Worm (Caenorhabditis elegans) whole organism, L3 larva: ENCODE measurements around the gene ZK285.2.

ENCODE experiments used
- R02D3.7 ChIP-seq: fragments of 150-350 bp; optimal IDR thresholded peaks from 2 replicates; lab custom pipeline; 2014; ENCODE audit warnings: missing biosample characterization, missing genetic modification characterization
- ama-1 ChIP-seq: fragments of 150-350 bp; optimal IDR thresholded peaks from 2 replicates; lab custom pipeline; 2018
- ceh-28 ChIP-seq: fragments of 150-350 bp; optimal IDR thresholded peaks from 2 replicates; lab custom pipeline; 2014; ENCODE audit warnings: missing biosample characterization, missing genetic modification reagents, missing genetic modification characterization
- ceh-82 ChIP-seq: fragments of 150-350 bp; optimal IDR thresholded peaks from 2 replicates; lab custom pipeline; 2014; ENCODE audit warnings: missing biosample characterization, missing genetic modification characterization
- ceh-9 ChIP-seq: sonication (generic microtip); optimal IDR thresholded peaks from 2 replicates; lab custom pipeline; 2018; ENCODE audit warnings: missing biosample characterization, missing genetic modification characterization
- daf-12 ChIP-seq: fragments of 150-350 bp; optimal IDR thresholded peaks from 2 replicates; lab custom pipeline; 2014; ENCODE audit warnings: missing biosample characterization, missing genetic modification reagents, missing genetic modification characterization
- egl-27 ChIP-seq: sonication (generic microtip); optimal IDR thresholded peaks from 4 replicates; lab custom pipeline; 2017; ENCODE audit warnings: missing biosample characterization, missing genetic modification reagents, missing genetic modification characterization
- egl-5 ChIP-seq: fragments of 150-350 bp; optimal IDR thresholded peaks from 2 replicates; lab custom pipeline; 2017; ENCODE audit warnings: missing biosample characterization, missing genetic modification reagents, missing genetic modification characterization, inconsistent platforms
- elt-2 ChIP-seq: sonication (generic microtip); optimal IDR thresholded peaks from 2 replicates; lab custom pipeline; 2016; ENCODE audit warnings: missing genetic modification reagents, mild to moderate bottlenecking, missing genetic modification characterization, missing compliant biosample characterization
- elt-3 ChIP-seq, 3 experiments: fragments of 150-350 bp in 1 of 3; sonication (generic microtip) in 2 of 3; optimal IDR thresholded peaks; 2 replicates in 2 of 3; 4 replicates in 1 of 3; lab custom pipeline; 2014 to 2017; ENCODE audit warnings: missing biosample characterization in 3 of 3, missing genetic modification characterization in 3 of 3
- fkh-10 ChIP-seq: sonication (generic microtip); optimal IDR thresholded peaks from 2 replicates; lab custom pipeline; 2017; ENCODE audit warnings: missing biosample characterization, missing genetic modification reagents, missing genetic modification characterization
- fkh-2 ChIP-seq: fragments of 150-350 bp; optimal IDR thresholded peaks from 2 replicates; lab custom pipeline; 2014; ENCODE audit warnings: missing biosample characterization, missing genetic modification reagents, missing genetic modification characterization
- fos-1 ChIP-seq: fragments of 150-350 bp; optimal IDR thresholded peaks from 2 replicates; lab custom pipeline; 2014; ENCODE audit warnings: missing biosample characterization, missing genetic modification characterization
- hmg-11 ChIP-seq: sonication (generic microtip); optimal IDR thresholded peaks from 2 replicates; lab custom pipeline; 2016; ENCODE audit warnings: missing genetic modification characterization, missing compliant biosample characterization
- jun-1 ChIP-seq: fragments of 150-350 bp; optimal IDR thresholded peaks from 2 replicates; lab custom pipeline; 2014; ENCODE audit warnings: missing biosample characterization, missing genetic modification reagents, missing genetic modification characterization
- lsy-12 ChIP-seq: sonication (generic microtip); optimal IDR thresholded peaks from 2 replicates; lab custom pipeline; 2016; ENCODE audit warnings: mild to moderate bottlenecking, missing genetic modification characterization, missing compliant biosample characterization
- mdl-1 ChIP-seq: fragments of 150-350 bp; optimal IDR thresholded peaks from 2 replicates; lab custom pipeline; 2014; ENCODE audit warnings: missing biosample characterization, missing genetic modification characterization
- mml-1 ChIP-seq: fragments of 150-350 bp; sonication (generic microtip); optimal IDR thresholded peaks from 3 replicates; lab custom pipeline; 2014; ENCODE audit warnings: missing biosample characterization, missing genetic modification characterization
- nfya-1 ChIP-seq: sonication (generic microtip); optimal IDR thresholded peaks from 2 replicates; lab custom pipeline; 2017; ENCODE audit warnings: missing genetic modification characterization, mild to moderate bottlenecking, missing compliant biosample characterization, antibody characterized with exemption, moderate library complexity; ENCODE audit not compliant: insufficient read depth
- nhr-11 ChIP-seq: fragments of 150-350 bp; optimal IDR thresholded peaks from 2 replicates; lab custom pipeline; 2014; ENCODE audit warnings: missing biosample characterization, missing genetic modification characterization
- nhr-23 ChIP-seq: fragments of 150-350 bp; optimal IDR thresholded peaks from 2 replicates; lab custom pipeline; 2014; ENCODE audit warnings: missing biosample characterization, missing genetic modification reagents, missing genetic modification characterization
- nhr-28 ChIP-seq: fragments of 150-350 bp; optimal IDR thresholded peaks from 2 replicates; lab custom pipeline; 2014; ENCODE audit warnings: missing biosample characterization, missing genetic modification characterization
- nhr-43 ChIP-seq: sonication (generic microtip); optimal IDR thresholded peaks from 2 replicates; lab custom pipeline; 2016; ENCODE audit warnings: mild to moderate bottlenecking, missing genetic modification characterization, missing compliant biosample characterization; ENCODE audit not compliant: poor library complexity, severe bottlenecking
- nhr-67 ChIP-seq: fragments of 150-350 bp; optimal IDR thresholded peaks from 2 replicates; lab custom pipeline; 2014; ENCODE audit warnings: missing biosample characterization, missing genetic modification characterization
- pha-4 ChIP-seq: fragments of 150-350 bp; optimal IDR thresholded peaks from 2 replicates; lab custom pipeline; 2014; ENCODE audit warnings: missing biosample characterization, missing genetic modification reagents, missing genetic modification characterization
- pqm-1 ChIP-seq: fragments of 150-350 bp; optimal IDR thresholded peaks from 2 replicates; lab custom pipeline; 2017; ENCODE audit warnings: missing biosample characterization, missing genetic modification characterization, inconsistent platforms
- sea-2 ChIP-seq: fragments of 150-350 bp; sonication (generic microtip); optimal IDR thresholded peaks from 4 replicates; lab custom pipeline; 2014; ENCODE audit warnings: missing biosample characterization, missing genetic modification reagents, missing genetic modification characterization
- snpc-4 ChIP-seq: fragments of 150-350 bp; optimal IDR thresholded peaks from 2 replicates; lab custom pipeline; 2014; ENCODE audit warnings: missing biosample characterization, missing genetic modification characterization
- unc-39 ChIP-seq: sonication (generic microtip); optimal IDR thresholded peaks from 4 replicates; lab custom pipeline; 2017; ENCODE audit warnings: missing biosample characterization, missing genetic modification characterization
- unc-62 ChIP-seq: fragments of 150-350 bp; sonication (generic microtip); optimal IDR thresholded peaks from 4 replicates; lab custom pipeline; 2014; ENCODE audit warnings: missing biosample characterization, missing genetic modification reagents, missing genetic modification characterization
- ztf-11 ChIP-seq: fragments of 150-350 bp; optimal IDR thresholded peaks from 2 replicates; lab custom pipeline; 2014; ENCODE audit warnings: missing biosample characterization, missing genetic modification characterization
- ztf-4 ChIP-seq: fragments of 150-350 bp; optimal IDR thresholded peaks from 2 replicates; lab custom pipeline; 2014; ENCODE audit warnings: missing biosample characterization, missing genetic modification characterization

ZK285.2 gene

ce11 chrV:16060135-16060534 lies 13.5 kb downstream of the ZK285.2 start, which contains the start of gene F14H3.15:
Gene F14H3.15, minus strand, starts transcription at chrV:16060235.
- TF ChIP-seq daf-12: no peak

ce11 chrV:16061993-16062392 lies 15.3 kb downstream of the ZK285.2 start, which contains the start of gene fbxa-100:
Gene fbxa-100, minus strand, starts transcription at chrV:16062093.
- TF ChIP-seq egl-27 (tag; lab: Kevin White, UChicago) (no peak), fkh-2 (tag; lab: Kevin White, UChicago) (no peak), ztf-4 (tag; lab: Kevin White, UChicago) (no peak), unc-39 (no peak), fos-1 (tag; lab: Kevin White, UChicago) (no peak), ceh-82 (tag; lab: Kevin White, UChicago) (no peak), nfya-1 (tag; lab: Kevin White, UChicago) (no peak), nhr-67 (no peak), pha-4 (no peak), nhr-11 (tag; lab: Kevin White, UChicago) (no peak), pqm-1 (tag; lab: Kevin White, UChicago) (no peak)

- TF ChIP-seq ztf-4 (tag; lab: Kevin White, UChicago): no peak
- no peak for TF ChIP-seq hmg-11
- no peak for TF ChIP-seq egl-27 (tag; lab: Kevin White, UChicago)
- no peak for TF ChIP-seq unc-39
- no peak for TF ChIP-seq elt-3 (tag; optimal IDR thresholded peaks at IDR 0.05; lab: Kevin White, UChicago)
- no peak for TF ChIP-seq ama-1 (lab: Kevin White, UChicago)
- no peak for TF ChIP-seq nhr-28 (tag; lab: Kevin White, UChicago)
- TF ChIP-seq nhr-43 (tag; lab: Kevin White, UChicago): no peak
- no peak for TF ChIP-seq elt-2 (tag; lab: Kevin White, UChicago)
- TF ChIP-seq unc-62 (GFP tag; lab: Kevin White, UChicago): no peak
- no peak for TF ChIP-seq fos-1 (tag; lab: Kevin White, UChicago)
- TF ChIP-seq ceh-9 (tag; lab: Kevin White, UChicago): no peak
- TF ChIP-seq ceh-28: no peak
- TF ChIP-seq lsy-12 (tag; lab: Kevin White, UChicago): no peak
- TF ChIP-seq nhr-23 (tag; lab: Kevin White, UChicago): no peak
- no peak for TF ChIP-seq nhr-67
- TF ChIP-seq mml-1: no peak
- TF ChIP-seq fkh-10: no peak
- no peak for TF ChIP-seq jun-1
Measured at ce11 chrV:16062788-16063187, 16.1 kb downstream of the ZK285.2 start, which contains the start of gene F14H3.14. Gene F14H3.14, minus strand, starts transcription at chrV:16062888.

DNA sequence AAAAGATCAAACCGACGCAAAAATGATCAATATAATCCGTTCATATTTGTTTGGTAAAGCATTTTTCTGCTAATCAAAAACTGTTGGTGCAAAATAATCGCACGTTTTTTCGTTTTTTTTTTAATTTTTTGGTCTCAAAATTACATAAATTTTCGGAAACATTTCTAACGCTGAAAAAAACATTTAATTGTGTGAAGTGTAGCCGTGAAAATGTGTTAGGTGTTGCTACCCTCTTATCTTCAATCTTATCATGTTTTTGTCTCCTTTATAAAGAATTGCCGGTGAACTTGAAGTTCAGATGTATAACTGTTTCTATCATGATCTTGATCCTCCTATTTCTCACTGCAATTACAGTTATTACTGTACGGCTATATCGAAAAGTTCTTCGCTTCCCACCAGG lies 22.3 kb downstream of the ZK285.2 start, which contains the start of gene cyp-35D1:
Gene cyp-35D1 (plus strand): TSS at position 301 of the 400 bp plus-strand sequence.
- TF ChIP-seq egl-5: no peak
- TF ChIP-seq egl-27 (tag; lab: Kevin White, UChicago): no peak
- TF ChIP-seq snpc-4: no peak
- no peak for TF ChIP-seq elt-2 (tag; lab: Kevin White, UChicago)
- TF ChIP-seq sea-2 (GFP tag; lab: Kevin White, UChicago): no peak
- TF ChIP-seq fos-1 (tag; lab: Kevin White, UChicago): no peak
- TF ChIP-seq ama-1 (lab: Kevin White, UChicago): no peak
- no peak for TF ChIP-seq nhr-67
- no peak for TF ChIP-seq nhr-43 (tag; lab: Kevin White, UChicago)
- TF ChIP-seq ceh-82 (tag; lab: Kevin White, UChicago): no peak

- TF ChIP-seq ztf-11 (tag; lab: Kevin White, UChicago) (no peak), ceh-28 (no peak), mml-1 (no peak), elt-2 (tag; lab: Kevin White, UChicago) (peak; percentile 55), pqm-1 (tag; lab: Kevin White, UChicago) (peak; percentile 38), elt-3 (tag; optimal IDR thresholded peaks at IDR 0.05; lab: Kevin White, UChicago) (no peak), mdl-1 (tag; lab: Kevin White, UChicago) (no peak), R02D3.7 (no peak), fkh-2 (tag; lab: Kevin White, UChicago) (no peak)
Measured at ce11 chrV:16071167-16071566, 24.5 kb downstream of the ZK285.2 start, which contains the start of gene nhr-176. Gene nhr-176, plus strand, starts transcription at chrV:16071325.
